Fruit fly (Drosophila melanogaster) S2 (cell line): ENCODE measurements around the gene CG14408.

ENCODE experiments used
- CG8478 ChIP-seq: fragments of >200 bp; optimal IDR thresholded peaks from 2 replicates; lab custom pipeline; 2018
- CTCF ChIP-seq, 2 experiments: fragments of >200 bp; optimal IDR thresholded peaks; 2 replicates each; lab custom pipeline; 2018

DNA sequence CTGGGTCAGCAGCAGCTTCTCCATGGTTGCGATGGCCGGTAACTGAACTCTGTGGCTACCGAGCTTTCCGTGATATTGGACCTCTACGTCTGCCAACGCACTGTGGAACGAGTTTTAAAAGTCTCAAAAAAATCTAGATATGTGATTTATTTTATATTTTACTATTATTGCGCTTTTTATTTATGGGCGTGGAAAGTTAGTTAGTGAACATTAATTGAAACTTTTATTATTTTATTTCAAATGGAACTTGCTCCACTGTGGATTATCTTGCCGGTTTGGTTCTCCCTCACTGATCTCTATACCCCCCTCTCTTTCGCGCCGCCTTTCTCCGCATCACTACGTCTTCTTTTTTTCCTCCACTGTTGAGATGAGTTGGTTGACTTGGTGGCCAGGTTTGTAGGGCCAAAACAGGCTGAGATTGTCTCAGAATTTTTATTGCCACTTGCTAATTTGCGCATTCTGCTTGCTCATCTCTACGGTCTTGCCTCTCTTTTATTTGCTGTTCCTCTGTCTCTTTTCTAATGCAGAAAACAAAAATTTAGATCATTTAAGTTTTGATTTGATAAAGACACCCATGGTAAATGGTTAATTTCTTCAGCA is 17.0 kb upstream of the CG14408 start, which contains the start of gene CG9522:
- TF ChIP-seq CTCF (optimal IDR thresholded peaks at IDR 0.05; lab: Kevin White, UChicago), result no peak
- no peak for TF ChIP-seq CG8478
